Worm (Caenorhabditis elegans): ENCODE measurements around the gene calu-1.

- TF ChIP-seq W03F9.2 (tag; optimal IDR thresholded peaks at IDR 0.05) (no peak), dao-5 (tag; optimal IDR thresholded peaks at IDR 0.05) (no peak)
These were observed 15.6 kb upstream of the calu-1 start for ce11 chrX:4986354-4986753.
